Fruit fly (Drosophila melanogaster) whole organism, pupa: ENCODE measurements around the gene Hsc70-2.

ENCODE experiments used
- CG10348 ChIP-seq: fragments of 200-800 bp; sonication (Bioruptor generic); IDR thresholded peaks from 2 replicates; pipeline ENCODE4 v1.3.6; 2022; ENCODE audit warnings: missing biosample characterization, missing genetic modification characterization
- CG12605 ChIP-seq: fragments of 200-800 bp; sonication (Bioruptor generic); IDR thresholded peaks from 2 replicates; pipeline ENCODE4 v1.3.6; 2022; ENCODE audit warnings: missing biosample characterization, missing genetic modification characterization
- CG13204 ChIP-seq: fragments of 200-800 bp; sonication (Bioruptor generic); optimal IDR thresholded peaks from 2 replicates; lab custom pipeline; 2018; ENCODE audit warnings: missing biosample characterization, mild to moderate bottlenecking, missing genetic modification characterization, moderate library complexity
- CG14655 ChIP-seq: fragments of 200-800 bp; sonication (Bioruptor generic); optimal IDR thresholded peaks from 3 replicates; lab custom pipeline; 2017; ENCODE audit warnings: mild to moderate bottlenecking, missing biosample characterization, missing genetic modification reagents, missing genetic modification characterization
- CG15710 ChIP-seq: fragments of 200-800 bp; sonication (Bioruptor generic); optimal IDR thresholded peaks from 2 replicates; lab custom pipeline; 2018; ENCODE audit warnings: missing biosample characterization, mild to moderate bottlenecking, missing genetic modification characterization, moderate library complexity
- CG4496 ChIP-seq: fragments of 200-800 bp; sonication (Bioruptor generic); IDR thresholded peaks from 3 replicates; pipeline ENCODE4 v1.3.6; 2022; ENCODE audit warnings: missing biosample characterization, missing genetic modification characterization
- Ets98B ChIP-seq: fragments of 200-800 bp; sonication (Bioruptor generic); IDR thresholded peaks from 2 replicates; pipeline ENCODE4 v1.3.6; 2022; ENCODE audit warnings: missing biosample characterization, missing genetic modification characterization
- Pif1A ChIP-seq: fragments of 200-800 bp; sonication (Bioruptor generic); optimal IDR thresholded peaks from 3 replicates; lab custom pipeline; 2016; ENCODE audit warnings: missing biosample characterization, missing genetic modification characterization
- Pif1B ChIP-seq: fragments of 200-800 bp; sonication (Bioruptor generic); optimal IDR thresholded peaks from 3 replicates; lab custom pipeline; 2016; ENCODE audit warnings: missing biosample characterization, missing genetic modification characterization
- Snoo ChIP-seq: fragments of 200-800 bp; sonication (Bioruptor generic); optimal IDR thresholded peaks from 3 replicates; lab custom pipeline; 2017; ENCODE audit warnings: missing biosample characterization, mild to moderate bottlenecking, missing genetic modification characterization, inconsistent platforms
- fd96Ca ChIP-seq: fragments of 200-800 bp; sonication (Bioruptor generic); IDR thresholded peaks from 3 replicates; pipeline ENCODE4 v1.3.6; 2022; ENCODE audit warnings: missing biosample characterization, missing genetic modification characterization
- gl ChIP-seq: fragments of 200-800 bp; sonication (Bioruptor generic); optimal IDR thresholded peaks from 2 replicates; lab custom pipeline; 2018; ENCODE audit warnings: missing biosample characterization, mild to moderate bottlenecking, missing genetic modification characterization
- rn ChIP-seq: fragments of 200-800 bp; sonication (Bioruptor generic); IDR thresholded peaks from 2 replicates; pipeline ENCODE4 v1.3.6; 2022; ENCODE audit warnings: missing biosample characterization, missing genetic modification characterization

dm6 chr3R:13057121-13057805 lies 12.7 kb downstream of the Hsc70-2 start, which contains the start of gene sim:
- TF ChIP-seq Pif1B (GFP tag; lab: Kevin White, UChicago) (no peak), gl (tag; lab: Kevin White, UChicago) (no peak), rn (GFP tag; lab: Robert Waterston, UW) (no peak), Ets98B (GFP tag; lab: Robert Waterston, UW) (no peak), CG15710 (tag; lab: Kevin White, UChicago) (no peak), fd96Ca (GFP tag; lab: Robert Waterston, UW) (0 out of 3 replicates have a peak, but pooled peaks have one; percentile 35), CG12605 (GFP tag; lab: Robert Waterston, UW) (no peak), Snoo (no peak), CG14655 (GFP tag; lab: Kevin White, UChicago) (no peak), CG4496 (GFP tag; lab: Robert Waterston, UW) (no peak), Pif1A (GFP tag; lab: Kevin White, UChicago) (no peak), CG10348 (GFP tag; lab: Robert Waterston, UW) (no peak), CG13204 (GFP tag; lab: Kevin White, UChicago) (peak; percentile 47)
